Fruit fly (Drosophila melanogaster) whole organism, prepupa: ENCODE measurements around the gene udt.

Experiments
- Blimp-1 ChIP-seq: fragments of 200-800 bp; sonication (Bioruptor generic); optimal IDR thresholded peaks from 3 replicates; lab custom pipeline; 2017; ENCODE audit warnings: missing biosample characterization, missing genetic modification characterization, mild to moderate bottlenecking, moderate library complexity, missing genetic modification reagents
- CG11762 ChIP-seq: fragments of 200-800 bp; sonication (Bioruptor generic); optimal IDR thresholded peaks from 3 replicates; lab custom pipeline; 2016; ENCODE audit warnings: missing biosample characterization, missing genetic modification characterization; ENCODE audit not compliant: insufficient read depth
- CG11902 ChIP-seq: fragments of 200-800 bp; sonication (Bioruptor generic); optimal IDR thresholded peaks from 3 replicates; lab custom pipeline; 2016; ENCODE audit warnings: missing biosample characterization, missing genetic modification characterization
- CG15336 ChIP-seq: fragments of 200-800 bp; sonication (Bioruptor generic); IDR thresholded peaks from 2 replicates; pipeline ENCODE4 v1.3.6; 2022; ENCODE audit warnings: missing biosample characterization, missing genetic modification characterization
- CG1621 ChIP-seq: fragments of 200-800 bp; sonication (Bioruptor generic); optimal IDR thresholded peaks from 3 replicates; lab custom pipeline; 2018; ENCODE audit warnings: missing biosample characterization, mild to moderate bottlenecking, missing genetic modification characterization
- CG31627 ChIP-seq: fragments of 200-800 bp; sonication (Bioruptor generic); optimal IDR thresholded peaks from 3 replicates; lab custom pipeline; 2016; ENCODE audit warnings: missing biosample characterization, missing genetic modification characterization
- CG34406 ChIP-seq: fragments of 200-800 bp; sonication (Bioruptor generic); optimal IDR thresholded peaks from 3 replicates; lab custom pipeline; 2016; ENCODE audit warnings: missing biosample characterization, missing genetic modification characterization
- CG3919 ChIP-seq: fragments of 200-800 bp; sonication (Bioruptor generic); optimal IDR thresholded peaks from 3 replicates; lab custom pipeline; 2016; ENCODE audit warnings: missing biosample characterization, missing genetic modification characterization
- CG4318 ChIP-seq: fragments of 200-800 bp; sonication (Bioruptor generic); optimal IDR thresholded peaks from 3 replicates; lab custom pipeline; 2017; ENCODE audit warnings: missing biosample characterization, mild to moderate bottlenecking, missing genetic modification characterization
- CG6163 ChIP-seq: fragments of 200-800 bp; sonication (Bioruptor generic); IDR thresholded peaks from 3 replicates; pipeline ENCODE4 v1.3.6; 2022; ENCODE audit warnings: missing biosample characterization, missing genetic modification characterization
- CG6276 ChIP-seq: fragments of 200-800 bp; sonication (Bioruptor generic); optimal IDR thresholded peaks from 2 replicates; lab custom pipeline; 2017; ENCODE audit warnings: missing biosample characterization, mild to moderate bottlenecking, missing genetic modification characterization
- CG6792 ChIP-seq: fragments of 200-800 bp; sonication (Bioruptor generic); optimal IDR thresholded peaks from 3 replicates; lab custom pipeline; 2016; ENCODE audit warnings: missing biosample characterization, missing genetic modification characterization
- CG6808 ChIP-seq: fragments of 200-800 bp; sonication (Bioruptor generic); optimal IDR thresholded peaks from 3 replicates; lab custom pipeline; 2017; ENCODE audit warnings: missing biosample characterization, missing genetic modification characterization, mild to moderate bottlenecking, moderate library complexity, missing genetic modification reagents
- CG6854 ChIP-seq: fragments of 200-800 bp; sonication (Bioruptor generic); optimal IDR thresholded peaks from 2 replicates; lab custom pipeline; 2017; ENCODE audit warnings: missing biosample characterization, mild to moderate bottlenecking, missing genetic modification characterization
- CG7368 ChIP-seq: fragments of 200-800 bp; sonication (Bioruptor generic); optimal IDR thresholded peaks from 3 replicates; lab custom pipeline; 2016; ENCODE audit warnings: missing biosample characterization, missing genetic modification characterization
- CG8119 ChIP-seq: fragments of 200-800 bp; sonication (Bioruptor generic); IDR thresholded peaks from 3 replicates; pipeline ENCODE4 v1.3.6; 2022; ENCODE audit warnings: missing biosample characterization, missing genetic modification characterization
- CG8319 ChIP-seq: fragments of 200-800 bp; sonication (Bioruptor generic); optimal IDR thresholded peaks from 3 replicates; lab custom pipeline; 2016; ENCODE audit warnings: missing biosample characterization, missing genetic modification characterization
- CG8632 ChIP-seq: fragments of 200-800 bp; sonication (Bioruptor generic); optimal IDR thresholded peaks from 3 replicates; lab custom pipeline; 2016; ENCODE audit warnings: missing biosample characterization, missing genetic modification characterization
- CG9139 ChIP-seq: fragments of 200-800 bp; sonication (Bioruptor generic); optimal IDR thresholded peaks from 3 replicates; lab custom pipeline; 2017; ENCODE audit warnings: missing biosample characterization, mild to moderate bottlenecking, missing genetic modification characterization
- Eip75B ChIP-seq: fragments of 200-800 bp; sonication (Bioruptor generic); optimal IDR thresholded peaks from 3 replicates; lab custom pipeline; 2016; ENCODE audit warnings: missing biosample characterization, missing genetic modification characterization
- Eip78C ChIP-seq: fragments of 200-800 bp; sonication (Bioruptor generic); peaks from one replicate; lab custom pipeline; 2016; ENCODE audit warnings: missing biosample characterization, missing genetic modification characterization
- Eip93F ChIP-seq: fragments of 200-800 bp; sonication (Bioruptor generic); optimal IDR thresholded peaks from 2 replicates; lab custom pipeline; 2016; ENCODE audit warnings: missing biosample characterization, mild to moderate bottlenecking, missing genetic modification characterization
- Ets21C ChIP-seq: fragments of 200-800 bp; sonication (Bioruptor generic); optimal IDR thresholded peaks from 3 replicates; lab custom pipeline; 2016; ENCODE audit warnings: missing biosample characterization, missing genetic modification characterization
- Gug ChIP-seq: fragments of 200-800 bp; sonication (Bioruptor generic); IDR thresholded peaks from 2 replicates; pipeline ENCODE4 v1.3.6; 2022; ENCODE audit warnings: missing biosample characterization, missing genetic modification characterization
- Hr39 ChIP-seq: fragments of 200-800 bp; sonication (Bioruptor generic); optimal IDR thresholded peaks from 2 replicates; lab custom pipeline; 2016; ENCODE audit warnings: missing biosample characterization, missing genetic modification characterization
- Met ChIP-seq: fragments of 200-800 bp; sonication (Bioruptor generic); optimal IDR thresholded peaks from 3 replicates; lab custom pipeline; 2016; ENCODE audit warnings: missing biosample characterization, missing genetic modification characterization
- OdsH ChIP-seq: fragments of 200-800 bp; sonication (Bioruptor generic); optimal IDR thresholded peaks from 3 replicates; lab custom pipeline; 2016; ENCODE audit warnings: missing biosample characterization, missing genetic modification characterization
- Smox ChIP-seq: fragments of 200-800 bp; sonication (Bioruptor generic); optimal IDR thresholded peaks from 3 replicates; lab custom pipeline; 2016; ENCODE audit warnings: missing biosample characterization, missing genetic modification characterization
- Sox14 ChIP-seq: fragments of 200-800 bp; sonication (Bioruptor generic); optimal IDR thresholded peaks from 3 replicates; lab custom pipeline; 2016; ENCODE audit warnings: missing biosample characterization, missing genetic modification characterization
- achi ChIP-seq: fragments of 200-800 bp; sonication (Bioruptor generic); optimal IDR thresholded peaks from 3 replicates; lab custom pipeline; 2016; ENCODE audit warnings: missing biosample characterization, missing genetic modification characterization
- acj6 ChIP-seq: fragments of 200-800 bp; sonication (Bioruptor generic); optimal IDR thresholded peaks from 3 replicates; lab custom pipeline; 2016; ENCODE audit warnings: missing biosample characterization, missing genetic modification characterization
- cyc ChIP-seq: fragments of 200-800 bp; sonication (Bioruptor generic); optimal IDR thresholded peaks from 3 replicates; lab custom pipeline; 2016; ENCODE audit warnings: missing biosample characterization, missing genetic modification characterization
- dac ChIP-seq: fragments of 200-800 bp; sonication (Bioruptor generic); optimal IDR thresholded peaks from 2 replicates; lab custom pipeline; 2017; ENCODE audit warnings: missing biosample characterization, mild to moderate bottlenecking, missing genetic modification characterization
- dsx ChIP-seq: fragments of 200-800 bp; optimal IDR thresholded peaks from 3 replicates; lab custom pipeline; 2019; ENCODE audit warnings: missing biosample characterization, mild to moderate bottlenecking, missing genetic modification characterization, moderate library complexity; ENCODE audit not compliant: poor library complexity, severe bottlenecking
- eg ChIP-seq: fragments of 200-800 bp; sonication (Bioruptor generic); IDR thresholded peaks from 3 replicates; pipeline ENCODE4 v1.3.6; 2022; ENCODE audit warnings: missing biosample characterization, missing genetic modification characterization
- esn ChIP-seq: fragments of 200-800 bp; sonication (Bioruptor generic); optimal IDR thresholded peaks from 2 replicates; lab custom pipeline; 2016; ENCODE audit warnings: missing biosample characterization, mild to moderate bottlenecking, missing genetic modification characterization, moderate library complexity
- fkh ChIP-seq: fragments of 200-800 bp; sonication (Bioruptor generic); optimal IDR thresholded peaks from 3 replicates; lab custom pipeline; 2017; ENCODE audit warnings: missing biosample characterization, mild to moderate bottlenecking, missing genetic modification characterization, moderate library complexity
- lz ChIP-seq: fragments of 200-800 bp; sonication (Bioruptor generic); optimal IDR thresholded peaks from 3 replicates; lab custom pipeline; 2016; ENCODE audit warnings: missing biosample characterization, missing genetic modification characterization
- net ChIP-seq: fragments of 200-800 bp; sonication (Bioruptor generic); optimal IDR thresholded peaks from 3 replicates; lab custom pipeline; 2016; ENCODE audit warnings: missing biosample characterization, missing genetic modification characterization
- pdm3 ChIP-seq: fragments of 200-800 bp; sonication (Bioruptor generic); optimal IDR thresholded peaks from 3 replicates; lab custom pipeline; 2016; ENCODE audit warnings: missing biosample characterization, missing genetic modification characterization
- spab ChIP-seq: fragments of 200-800 bp; sonication (Bioruptor generic); optimal IDR thresholded peaks from 2 replicates; lab custom pipeline; 2017; ENCODE audit warnings: missing biosample characterization, mild to moderate bottlenecking, missing genetic modification characterization, missing genetic modification reagents
- ss ChIP-seq, 2 experiments: fragments of 200-800 bp; sonication (Bioruptor generic); optimal IDR thresholded peaks; 2 replicates in 1 of 2; 3 replicates in 1 of 2; lab custom pipeline; 2017 to 2018; ENCODE audit warnings: mild to moderate bottlenecking in 2 of 2, missing biosample characterization in 2 of 2, missing genetic modification characterization in 2 of 2, moderate library complexity in 1 of 2
- svp ChIP-seq: fragments of 200-800 bp; sonication (Bioruptor generic); peaks from one replicate; lab custom pipeline; 2016; ENCODE audit warnings: missing biosample characterization, missing genetic modification characterization
- vri ChIP-seq: fragments of 200-800 bp; sonication (Bioruptor generic); optimal IDR thresholded peaks from 3 replicates; lab custom pipeline; 2016; ENCODE audit warnings: missing biosample characterization, mild to moderate bottlenecking, missing genetic modification characterization

udt gene

DNA sequence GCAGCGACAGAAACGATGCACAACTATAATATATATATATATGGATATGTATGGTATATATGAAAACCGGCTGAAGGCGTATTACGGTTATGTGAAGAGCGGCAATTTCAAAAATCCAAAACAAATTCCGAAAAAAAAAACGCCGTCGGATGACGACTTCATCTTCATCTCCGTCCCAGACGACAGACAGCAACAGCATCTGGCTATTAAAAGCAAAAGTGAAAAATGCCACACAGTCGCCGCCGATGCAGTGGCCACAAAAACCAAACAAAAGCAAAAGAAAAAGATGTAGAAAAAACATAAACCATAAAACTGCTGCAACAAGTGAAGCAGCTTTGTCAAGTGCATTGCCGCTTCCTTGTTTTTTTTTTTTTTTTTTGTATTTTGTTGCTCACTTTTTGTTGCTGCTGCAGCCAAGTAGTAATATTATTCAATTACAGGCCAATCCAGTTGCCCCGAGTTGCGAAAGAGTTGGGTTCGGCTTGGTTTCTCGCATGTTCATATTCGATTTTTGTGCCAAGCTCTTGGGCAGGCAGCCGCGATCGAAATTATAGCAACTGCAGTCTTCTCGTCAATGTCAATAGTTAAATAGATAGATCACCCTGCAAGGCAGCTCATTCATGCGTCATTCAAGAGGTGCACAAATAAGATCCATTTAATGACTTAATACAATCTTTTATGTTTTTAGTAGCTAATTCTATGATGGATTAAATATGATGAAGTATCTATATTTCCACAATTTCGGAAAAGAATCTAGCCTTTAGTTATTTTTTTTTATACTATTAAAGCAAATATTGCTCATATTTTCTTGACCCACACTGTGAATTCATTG is 28.3 kb downstream of the udt start (continued):
- TF ChIP-seq CG6854 (GFP tag; lab: Kevin White, UChicago), result no peak
- TF ChIP-seq pdm3 (GFP tag; lab: Kevin White, UChicago), result peak; percentile 23
- TF ChIP-seq CG4318, result peak; percentile 29
- no peak for TF ChIP-seq Met
- TF ChIP-seq CG1621 (tag; lab: Kevin White, UChicago), result no peak
- TF ChIP-seq Eip93F (GFP tag; lab: Kevin White, UChicago), result no peak
- no peak for TF ChIP-seq svp
- TF ChIP-seq CG6792, result peak; percentile 40
- TF ChIP-seq Gug (GFP tag; lab: Robert Waterston, UW), result no peak
- TF ChIP-seq CG11902, result no peak
- TF ChIP-seq net (GFP tag; lab: Kevin White, UChicago), result peak; percentile 38
- TF ChIP-seq Blimp-1 (GFP tag; lab: Kevin White, UChicago), result no peak
- TF ChIP-seq lz, result no peak
- peak; percentile 19 for TF ChIP-seq CG8632 (GFP tag; lab: Kevin White, UChicago)
- peak; percentile 15 to 44 for TF ChIP-seq ss (GFP tag; optimal IDR thresholded peaks at IDR 0.05; lab: Kevin White, UChicago)
- TF ChIP-seq CG15336, result peak; percentile 62
- 0 out of 3 replicates have a peak, but pooled peaks have one; percentile 36 for TF ChIP-seq CG6163
- TF ChIP-seq CG6276, result peak; percentile 71
- no peak for TF ChIP-seq Smox (GFP tag; lab: Kevin White, UChicago)
- TF ChIP-seq cyc (GFP tag; lab: Kevin White, UChicago), result no peak
- peak; percentile 28 for TF ChIP-seq CG9139 (GFP tag; lab: Kevin White, UChicago)
- TF ChIP-seq, all 60 proteins: peak for 26

DNA sequence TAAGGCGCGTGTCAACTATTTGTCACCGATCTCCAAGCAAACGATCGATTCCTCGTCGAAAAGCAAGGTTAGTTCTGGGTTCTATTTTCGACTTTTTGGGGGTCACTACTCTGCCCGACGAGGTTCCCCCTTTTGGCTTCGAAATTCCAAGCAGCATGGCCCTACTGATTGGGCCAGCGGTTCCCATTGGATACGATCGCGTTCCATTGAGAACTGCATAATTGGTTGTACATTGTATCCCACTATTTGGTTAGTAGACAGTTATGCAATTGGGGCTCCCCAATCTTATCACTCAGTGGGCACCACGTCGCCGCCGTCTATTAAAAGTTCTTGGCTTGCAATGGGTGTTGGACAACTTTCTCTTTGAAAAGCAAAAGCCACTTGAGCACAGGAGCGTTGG is 29.3 kb downstream of the udt start:
- no peak for TF ChIP-seq Ets21C (GFP tag; lab: Kevin White, UChicago)
- no peak for TF ChIP-seq CG34406
- no peak for TF ChIP-seq spab (GFP tag; lab: Kevin White, UChicago)
- TF ChIP-seq Gug (GFP tag; lab: Robert Waterston, UW), result no peak
- TF ChIP-seq net (GFP tag; lab: Kevin White, UChicago), result no peak
- no peak for TF ChIP-seq CG31627 (GFP tag; lab: Kevin White, UChicago)
- TF ChIP-seq CG8319 (GFP tag; lab: Kevin White, UChicago), result no peak
- TF ChIP-seq eg, result no peak
- TF ChIP-seq Eip78C, result no peak
- TF ChIP-seq OdsH (GFP tag; lab: Kevin White, UChicago), result no peak
- no peak for TF ChIP-seq Eip75B (GFP tag; lab: Kevin White, UChicago)
- TF ChIP-seq dac (GFP tag; lab: Kevin White, UChicago), result no peak

DNA sequence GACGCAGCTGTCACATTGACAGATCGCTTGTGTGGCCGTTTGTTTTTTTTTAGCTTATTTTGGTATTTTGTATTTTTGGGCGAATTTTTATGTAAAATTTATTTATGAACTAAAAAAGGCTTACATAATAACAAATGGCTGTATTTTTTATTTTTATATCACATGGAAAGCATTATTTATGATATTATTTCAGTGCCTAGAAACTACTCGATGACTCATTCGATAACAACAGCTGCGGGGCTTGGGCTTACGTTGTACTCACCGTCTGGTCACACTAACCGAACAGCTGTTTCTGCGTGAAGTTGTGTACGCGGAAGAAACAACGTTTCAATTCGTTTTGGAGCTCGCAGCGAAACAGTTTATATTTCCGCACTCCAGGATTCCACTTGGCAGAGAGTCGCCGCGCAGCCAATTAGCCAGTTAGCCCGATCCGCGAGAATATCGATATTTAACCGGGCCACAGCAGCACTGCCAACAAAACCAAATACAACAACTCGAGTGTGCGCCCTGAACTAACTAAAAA is 30.0 kb downstream of the udt start, which contains the start of the genes Hmgcr and Rpn9:
Gene Hmgcr, plus strand, starts transcription at position 335 of the 523 bp plus-strand sequence.
Gene Rpn9, minus strand, starts transcription at position 473 of the 523 bp plus-strand sequence.
- TF ChIP-seq Eip78C (peak; percentile 69), vri (GFP tag; lab: Kevin White, UChicago) (peak; percentile 48), Gug (GFP tag; lab: Robert Waterston, UW) (no peak), Hr39 (GFP tag; lab: Kevin White, UChicago) (no peak), CG3919 (GFP tag; lab: Kevin White, UChicago) (peak; percentile 39), Eip93F (GFP tag; lab: Kevin White, UChicago) (peak; percentile 52), ss (GFP tag; optimal IDR thresholded peaks at IDR 0.05; lab: Kevin White, UChicago) (no peak), esn (peak; percentile 23), CG8119 (no peak), fkh (peak; percentile 1), CG7368 (no peak), lz (no peak), OdsH (GFP tag; lab: Kevin White, UChicago) (no peak), CG11762 (no peak), Eip75B (GFP tag; lab: Kevin White, UChicago) (peak; percentile 2), CG6854 (GFP tag; lab: Kevin White, UChicago) (peak; percentile 22), Smox (GFP tag; lab: Kevin White, UChicago) (no peak), CG6808 (GFP tag; lab: Kevin White, UChicago) (no peak), Sox14 (peak; percentile 39), achi (peak; percentile 100), acj6 (GFP tag; lab: Kevin White, UChicago) (no peak), dsx (GFP tag; lab: Kevin White, UChicago) (peak; percentile 11), CG6163 (no peak), CG8632 (GFP tag; lab: Kevin White, UChicago) (no peak), eg (peak; percentile 10; the same call in 1 of the 3 replicates)
